Worm (Caenorhabditis elegans) whole organism, young adult: ENCODE results near the gene trx-3.

Experiments
- Y53G8AR.9 ChIP-seq: fragments of 200-800 bp; sonication (Bioruptor generic); conservative IDR thresholded peaks from 2 replicates; pipeline ENCODE4 v1.3.6; 2022; ENCODE audit warnings: missing genetic modification reagents, missing genetic modification characterization, missing compliant biosample characterization
- atf-7 ChIP-seq: sonication (generic microtip); optimal IDR thresholded peaks from 2 replicates; lab custom pipeline; 2017; ENCODE audit warnings: mild to moderate bottlenecking, missing genetic modification characterization, missing compliant biosample characterization
- him-1 ChIP-seq: sonication (generic microtip); optimal IDR thresholded peaks from 2 replicates; lab custom pipeline; 2016; ENCODE audit warnings: missing genotype, missing genetic modification reagents, missing genetic modification characterization, missing compliant biosample characterization
- zfh-2 ChIP-seq: fragments of 200-800 bp; sonication (Bioruptor generic); conservative IDR thresholded peaks from 2 replicates; pipeline ENCODE4 v1.3.6; 2022; ENCODE audit warnings: missing genetic modification reagents, missing genetic modification characterization, missing compliant biosample characterization
- ztf-25 ChIP-seq: fragments of 200-800 bp; sonication (Bioruptor generic); IDR thresholded peaks from 2 replicates; pipeline ENCODE4 v1.3.6; 2022; ENCODE audit warnings: missing genetic modification reagents, missing genetic modification characterization, missing compliant biosample characterization

DNA sequence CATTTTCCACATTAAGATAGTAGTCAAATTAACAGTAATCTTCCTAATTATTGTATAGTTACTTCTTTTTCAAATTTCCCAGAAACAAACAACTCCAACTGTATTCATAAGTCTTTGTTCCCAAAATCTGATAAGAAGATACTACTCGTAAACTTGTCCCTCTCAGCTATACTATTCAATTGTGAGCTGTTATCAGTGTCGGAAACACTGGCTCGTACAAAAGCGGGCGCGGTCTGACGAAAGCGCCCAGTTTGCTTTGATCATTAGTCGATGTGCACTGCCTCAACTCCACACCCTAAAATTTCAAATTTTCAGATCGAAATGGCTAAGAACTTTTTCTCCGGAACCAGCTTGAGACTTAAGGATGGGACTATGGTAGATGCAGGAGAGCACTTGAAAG is at the start of gene trx-3:
- no peak for TF ChIP-seq atf-7 (tag; lab: Kevin White, UChicago)
- TF ChIP-seq him-1, result no peak
- TF ChIP-seq zfh-2 (GFP tag; lab: Robert Waterston, UW), result no peak
- TF ChIP-seq Y53G8AR.9 (GFP tag; lab: Robert Waterston, UW), result no peak
- no peak for TF ChIP-seq ztf-25 (GFP tag; lab: Robert Waterston, UW)
